Fruit fly (Drosophila melanogaster) whole organism, embryonic: ENCODE results near the gene hng2.
A peak's percentile ranks its signal among the peaks of the same experiment; 100 is the strongest.

Experiments used
- B-H2 ChIP-seq: fragments of 200-800 bp; sonication (Bioruptor generic); optimal IDR thresholded peaks from 2 replicates; lab custom pipeline; 2018; ENCODE audit warnings: missing biosample characterization, mild to moderate bottlenecking, missing genetic modification characterization
- CG10431 ChIP-seq: fragments of 200-800 bp; sonication (Bioruptor generic); optimal IDR thresholded peaks from 3 replicates; lab custom pipeline; 2018; ENCODE audit warnings: missing biosample characterization, mild to moderate bottlenecking, missing genetic modification characterization
- CG12659 ChIP-seq: fragments of 200-800 bp; sonication (Bioruptor generic); optimal IDR thresholded peaks from 3 replicates; lab custom pipeline; 2017; ENCODE audit warnings: mild to moderate bottlenecking, missing biosample characterization, missing genetic modification reagents, missing genetic modification characterization
- CG12744 ChIP-seq: fragments of 200-800 bp; sonication (Bioruptor generic); optimal IDR thresholded peaks from 2 replicates; lab custom pipeline; 2016; ENCODE audit warnings: missing biosample characterization, missing genetic modification characterization
- CG12769 ChIP-seq: fragments of 200-800 bp; sonication (Bioruptor generic); optimal IDR thresholded peaks from 2 replicates; lab custom pipeline; 2019; ENCODE audit warnings: missing biosample characterization, mild to moderate bottlenecking, missing genetic modification characterization, moderate library complexity
- CG13287 ChIP-seq: fragments of 200-800 bp; sonication (Bioruptor generic); IDR thresholded peaks from 2 replicates; pipeline ENCODE4 v1.3.6; 2022; ENCODE audit warnings: missing biosample characterization, missing genetic modification characterization; ENCODE audit not compliant: partially characterized antibody
- CG17359 ChIP-seq: fragments of 200-800 bp; sonication (Bioruptor generic); optimal IDR thresholded peaks from 3 replicates; lab custom pipeline; 2018; ENCODE audit warnings: missing biosample characterization, mild to moderate bottlenecking, missing genetic modification characterization, moderate library complexity
- CG18599 ChIP-seq: fragments of 200-800 bp; sonication (Bioruptor generic); optimal IDR thresholded peaks from 3 replicates; lab custom pipeline; 2017; ENCODE audit warnings: missing biosample characterization, missing genetic modification characterization, mild to moderate bottlenecking, moderate library complexity, missing genetic modification reagents
- CG32532 ChIP-seq: fragments of 200-800 bp; sonication (Bioruptor generic); IDR thresholded peaks from 2 replicates; pipeline ENCODE4 v1.3.6; 2022; ENCODE audit warnings: missing biosample characterization, missing genetic modification characterization
- CG3281 ChIP-seq: fragments of 200-800 bp; sonication (Bioruptor generic); optimal IDR thresholded peaks from 3 replicates; lab custom pipeline; 2017; ENCODE audit warnings: missing biosample characterization, mild to moderate bottlenecking, missing genetic modification characterization
- CG33557 ChIP-seq: fragments of 200-800 bp; sonication (Bioruptor generic); optimal IDR thresholded peaks from 2 replicates; lab custom pipeline; 2019; ENCODE audit warnings: missing biosample characterization, mild to moderate bottlenecking, missing genetic modification characterization, moderate library complexity
- CG4854 ChIP-seq: fragments of 200-800 bp; sonication (Bioruptor generic); optimal IDR thresholded peaks from 2 replicates; lab custom pipeline; 2016; ENCODE audit warnings: missing biosample characterization, missing genetic modification characterization, inconsistent platforms
- CG6854 ChIP-seq: fragments of 200-800 bp; sonication (Bioruptor generic); optimal IDR thresholded peaks from 3 replicates; lab custom pipeline; 2017; ENCODE audit warnings: missing biosample characterization, mild to moderate bottlenecking, missing genetic modification characterization
- CG7372 ChIP-seq: fragments of 200-800 bp; sonication (Bioruptor generic); IDR thresholded peaks from 2 replicates; pipeline ENCODE4 v1.3.6; 2022; ENCODE audit warnings: missing biosample characterization, missing genetic modification characterization
- CG7987 ChIP-seq: fragments of 200-800 bp; sonication (Bioruptor generic); optimal IDR thresholded peaks from 2 replicates; lab custom pipeline; 2018; ENCODE audit warnings: missing biosample characterization, mild to moderate bottlenecking, missing genetic modification characterization, moderate library complexity
- CG8290 ChIP-seq, 3 experiments: fragments of 200-800 bp; sonication (Bioruptor generic); optimal IDR thresholded peaks; 2 replicates each; lab custom pipeline; 2016 to 2019; ENCODE audit warnings: missing biosample characterization in 3 of 3, missing genetic modification characterization in 3 of 3, mild to moderate bottlenecking in 2 of 3, moderate library complexity in 1 of 3
- CG9609 ChIP-seq: fragments of 200-800 bp; sonication (Bioruptor generic); optimal IDR thresholded peaks from 3 replicates; lab custom pipeline; 2016; ENCODE audit warnings: missing biosample characterization, missing genetic modification characterization
- CHES-1-like ChIP-seq: fragments of 200-800 bp; sonication (Bioruptor generic); optimal IDR thresholded peaks from 2 replicates; lab custom pipeline; 2016; ENCODE audit warnings: missing biosample characterization, missing genetic modification characterization
- CrebB ChIP-seq: fragments of 200-800 bp; sonication (Bioruptor generic); optimal IDR thresholded peaks from 3 replicates; lab custom pipeline; 2018; ENCODE audit warnings: missing biosample characterization, mild to moderate bottlenecking, missing genetic modification characterization
- D ChIP-seq, 2 experiments: fragments of 200-800 bp in 1 of 2; fragments of >200 bp in 1 of 2; sonication (Bioruptor generic) in 1 of 2; optimal IDR thresholded peaks; 2 replicates in 1 of 2; 3 replicates in 1 of 2; lab custom pipeline; 2017; ENCODE audit warnings: mild to moderate bottlenecking in 1 of 2, missing biosample characterization in 1 of 2, missing genetic modification characterization in 1 of 2, missing genetic modification reagents in 1 of 2
- Hmr ChIP-seq: fragments of 200-800 bp; sonication (Bioruptor generic); optimal IDR thresholded peaks from 3 replicates; lab custom pipeline; 2017; ENCODE audit warnings: mild to moderate bottlenecking, missing biosample characterization, missing genetic modification reagents, missing genetic modification characterization
- Lhr ChIP-seq: fragments of 200-800 bp; sonication (Bioruptor generic); optimal IDR thresholded peaks from 3 replicates; lab custom pipeline; 2017; ENCODE audit warnings: mild to moderate bottlenecking, missing biosample characterization, missing genetic modification reagents, missing genetic modification characterization
- Med ChIP-seq: fragments of 200-800 bp; sonication (Bioruptor generic); peaks from one replicate; lab custom pipeline; 2016; ENCODE audit warnings: missing biosample characterization, missing genetic modification characterization, mild to moderate bottlenecking, inconsistent platforms, moderate library complexity
- Mes4 ChIP-seq: fragments of 200-800 bp; sonication (Bioruptor generic); optimal IDR thresholded peaks from 2 replicates; lab custom pipeline; 2016; ENCODE audit warnings: missing biosample characterization, missing genetic modification characterization
- Opbp ChIP-seq: fragments of 200-800 bp; sonication (Bioruptor generic); IDR thresholded peaks from 3 replicates; pipeline ENCODE4 v1.3.6; 2022; ENCODE audit warnings: missing biosample characterization, missing genetic modification characterization; ENCODE audit not compliant: partially characterized antibody
- Pdp1 ChIP-seq, 2 experiments: fragments of 200-800 bp; sonication (Bioruptor generic); optimal IDR thresholded peaks; 3 replicates each; lab custom pipeline; 2016; ENCODE audit warnings: missing biosample characterization in 2 of 2, missing genetic modification characterization in 2 of 2, mild to moderate bottlenecking in 1 of 2, moderate library complexity in 1 of 2
- Rfx ChIP-seq: fragments of 200-800 bp; sonication (Bioruptor generic); IDR thresholded peaks from 2 replicates; pipeline ENCODE4 v1.3.6; 2022; ENCODE audit warnings: missing biosample characterization, missing genetic modification characterization
- Scr ChIP-seq: fragments of 200-800 bp; sonication (Bioruptor generic); IDR thresholded peaks from 2 replicates; pipeline ENCODE4 v1.3.6; 2022; ENCODE audit warnings: missing biosample characterization, missing genetic modification characterization; ENCODE audit not compliant: partially characterized antibody
- Taf1 ChIP-seq: fragments of 200-800 bp; sonication (Bioruptor generic); IDR thresholded peaks from 2 replicates; pipeline ENCODE4 v1.3.6; 2022; ENCODE audit warnings: missing biosample characterization, missing genetic modification characterization
- bigmax ChIP-seq: fragments of 200-800 bp; sonication (Bioruptor generic); optimal IDR thresholded peaks from 2 replicates; lab custom pipeline; 2018; ENCODE audit warnings: missing biosample characterization, mild to moderate bottlenecking, missing genetic modification characterization
- cato ChIP-seq: fragments of 200-800 bp; sonication (Bioruptor generic); optimal IDR thresholded peaks from 2 replicates; lab custom pipeline; 2016; ENCODE audit warnings: missing biosample characterization, missing genetic modification characterization, borderline replicate concordance
- ci ChIP-seq: fragments of 200-800 bp; sonication (Bioruptor generic); IDR thresholded peaks from 3 replicates; pipeline ENCODE4 v1.3.6; 2022; ENCODE audit warnings: missing biosample characterization, missing genetic modification characterization
- cwo ChIP-seq: fragments of 200-800 bp; sonication (Bioruptor generic); optimal IDR thresholded peaks from 3 replicates; lab custom pipeline; 2017; ENCODE audit warnings: missing biosample characterization, missing genetic modification characterization, mild to moderate bottlenecking, moderate library complexity, missing genetic modification reagents
- dati ChIP-seq: fragments of 200-800 bp; sonication (Bioruptor generic); IDR thresholded peaks from 2 replicates; pipeline ENCODE4 v1.3.6; 2022; ENCODE audit warnings: missing biosample characterization, missing genetic modification characterization
- eyg ChIP-seq: fragments of 200-800 bp; sonication (Bioruptor generic); optimal IDR thresholded peaks from 3 replicates; lab custom pipeline; 2016; ENCODE audit warnings: missing biosample characterization, missing genetic modification characterization
- gce ChIP-seq: fragments of 200-800 bp; sonication (Bioruptor generic); IDR thresholded peaks from 3 replicates; pipeline ENCODE4 v1.3.6; 2022; ENCODE audit warnings: missing biosample characterization, missing genetic modification characterization
- grn ChIP-seq: fragments of 200-800 bp; sonication (Bioruptor generic); optimal IDR thresholded peaks from 3 replicates; lab custom pipeline; 2017; ENCODE audit warnings: missing biosample characterization, missing genetic modification characterization
- gro ChIP-seq: fragments of 200-800 bp; sonication (Bioruptor generic); optimal IDR thresholded peaks from 2 replicates; lab custom pipeline; 2016; ENCODE audit warnings: missing biosample characterization, missing genetic modification characterization
- mirr ChIP-seq: fragments of 200-800 bp; sonication (Bioruptor generic); optimal IDR thresholded peaks from 3 replicates; lab custom pipeline; 2018; ENCODE audit warnings: missing biosample characterization, mild to moderate bottlenecking, missing genetic modification characterization
- pan ChIP-seq, 4 experiments: fragments of >200 bp in 3 of 4; fragments of 200-800 bp in 1 of 4; sonication (Bioruptor generic) in 1 of 4; optimal IDR thresholded peaks in 3 of 4; IDR thresholded peaks in 1 of 4; 2 replicates each; pipeline versions ENCODE4 v1.3.6 to Lab custom; 2017 to 2022; ENCODE audit warnings: missing biosample characterization in 2 of 4, missing genetic modification characterization in 2 of 4, mixed read lengths in 1 of 4
- pb ChIP-seq: fragments of 200-800 bp; sonication (Bioruptor generic); optimal IDR thresholded peaks from 3 replicates; lab custom pipeline; 2016; ENCODE audit warnings: missing biosample characterization, missing genetic modification characterization
- pros ChIP-seq: fragments of 200-800 bp; sonication (Bioruptor generic); optimal IDR thresholded peaks from 3 replicates; lab custom pipeline; 2019; ENCODE audit warnings: missing biosample characterization, mild to moderate bottlenecking, missing genetic modification characterization, moderate library complexity
- ranshi ChIP-seq: fragments of 200-800 bp; sonication (Bioruptor generic); IDR thresholded peaks from 2 replicates; pipeline ENCODE4 v1.3.6; 2022; ENCODE audit warnings: missing biosample characterization, missing genetic modification characterization
- sens ChIP-seq: fragments of 200-800 bp; sonication (Bioruptor generic); peaks from one replicate; lab custom pipeline; 2016; ENCODE audit warnings: missing biosample characterization, missing genetic modification characterization
- ssp ChIP-seq: fragments of 200-800 bp; sonication (Bioruptor generic); IDR thresholded peaks from 2 replicates; pipeline ENCODE4 v1.3.6; 2022; ENCODE audit warnings: missing biosample characterization, missing genetic modification characterization
- sug ChIP-seq: fragments of 200-800 bp; optimal IDR thresholded peaks from 2 replicates; lab custom pipeline; 2019; ENCODE audit warnings: missing biosample characterization, mild to moderate bottlenecking, missing genetic modification characterization, moderate library complexity
- tll ChIP-seq, 2 experiments: fragments of 200-800 bp in 1 of 2; fragments of >200 bp in 1 of 2; sonication (Bioruptor generic) in 1 of 2; optimal IDR thresholded peaks; 2 replicates each; lab custom pipeline; 2017 to 2019; ENCODE audit warnings: missing biosample characterization in 2 of 2, missing genetic modification characterization in 2 of 2, mild to moderate bottlenecking in 1 of 2, moderate library complexity in 1 of 2
- yki ChIP-seq: fragments of >200 bp; optimal IDR thresholded peaks from 3 replicates; lab custom pipeline; 2018

hng2 gene

dm6 chr3R:8808518-8808921 lies 2.4 kb downstream of the hng2 start (continued):
- TF ChIP-seq Pdp1 (GFP tag; optimal IDR thresholded peaks at IDR 0.05; lab: Kevin White, UChicago) (peak; percentile 36 to 57), Scr (GFP tag; lab: Robert Waterston, UW) (no peak), D (optimal IDR thresholded peaks at IDR 0.05; lab: Kevin White, UChicago) (no peak), D (GFP tag; optimal IDR thresholded peaks at IDR 0.05; lab: Kevin White, UChicago) (peak; percentile 86), CHES-1-like (GFP tag; lab: Kevin White, UChicago) (peak; percentile 24), pros (GFP tag; lab: Kevin White, UChicago) (no peak), CG13287 (GFP tag; lab: Robert Waterston, UW) (no peak), gro (no peak), Mes4 (peak; percentile 49), ssp (GFP tag; lab: Robert Waterston, UW) (no peak), Med (GFP tag; lab: Kevin White, UChicago) (peak; percentile 77), CG3281 (GFP tag; lab: Kevin White, UChicago) (no peak), cato (GFP tag; lab: Kevin White, UChicago) (peak; percentile 49), CG33557 (GFP tag; lab: Kevin White, UChicago) (peak; percentile 96), dati (GFP tag; lab: Robert Waterston, UW) (no peak), pb (GFP tag; lab: Kevin White, UChicago) (no peak), Opbp (no peak), CG7372 (GFP tag; lab: Robert Waterston, UW) (no peak), ranshi (GFP tag; lab: Robert Waterston, UW) (0 out of 2 replicates have a peak, but pooled peaks have one; percentile 6), CG12744 (GFP tag; lab: Kevin White, UChicago) (peak; percentile 31), bigmax (no peak), CG6854 (no peak), eyg (GFP tag; lab: Kevin White, UChicago) (no peak), CG17359 (tag; lab: Kevin White, UChicago) (peak; percentile 66)

- TF ChIP-seq pan (optimal IDR thresholded peaks at IDR 0.05; lab: Kevin White, UChicago) (no peak), pan (GFP tag; optimal IDR thresholded peaks at IDR 0.05 in 1 of 2, IDR thresholded peaks at IDR 0.05 in 1 of 2) (no peak), CG8290 (GFP tag; optimal IDR thresholded peaks at IDR 0.05; lab: Kevin White, UChicago) (no peak), CG8290 (tag; optimal IDR thresholded peaks at IDR 0.05; lab: Kevin White, UChicago) (peak in 1 of 2 experiments; percentile 24), yki (lab: Kevin White, UChicago) (no peak), CrebB (tag; lab: Kevin White, UChicago) (peak; percentile 7), ci (GFP tag; lab: Robert Waterston, UW) (peak; percentile 44; the same call in 1 of the 3 replicates), grn (peak; percentile 46), CG4854 (GFP tag; lab: Kevin White, UChicago) (no peak), CG32532 (GFP tag; lab: Robert Waterston, UW) (no peak), tll (GFP tag; optimal IDR thresholded peaks at IDR 0.05; lab: Kevin White, UChicago) (no peak), Rfx (no peak), CG7987 (peak; percentile 49), cwo (GFP tag; lab: Kevin White, UChicago) (peak; percentile 91), sug (tag; lab: Kevin White, UChicago) (peak; percentile 54), CG6854 (no peak), CG18599 (peak; percentile 19), gro (peak; percentile 27), Taf1 (no peak), CG10431 (GFP tag; lab: Kevin White, UChicago) (no peak), Hmr (GFP tag; lab: Kevin White, UChicago) (no peak), Lhr (GFP tag; lab: Kevin White, UChicago) (no peak), mirr (GFP tag; lab: Kevin White, UChicago) (peak; percentile 57), B-H2 (peak; percentile 16), gce (GFP tag; lab: Robert Waterston, UW) (no peak), CG12769 (tag; lab: Kevin White, UChicago) (peak; percentile 20), CG9609 (GFP tag; lab: Kevin White, UChicago) (no peak), sens (GFP tag; lab: Kevin White, UChicago) (no peak), CG12659 (GFP tag; lab: Kevin White, UChicago) (no peak)
Measured at dm6 chr3R:8809712-8810111, 3.6 kb downstream of the hng2 start.
